Worm (Caenorhabditis elegans): ENCODE results near the gene cit-1.1.
A peak's percentile ranks its signal among the peaks of the same experiment; 100 is the strongest.

Gene cit-1.1

DNA sequence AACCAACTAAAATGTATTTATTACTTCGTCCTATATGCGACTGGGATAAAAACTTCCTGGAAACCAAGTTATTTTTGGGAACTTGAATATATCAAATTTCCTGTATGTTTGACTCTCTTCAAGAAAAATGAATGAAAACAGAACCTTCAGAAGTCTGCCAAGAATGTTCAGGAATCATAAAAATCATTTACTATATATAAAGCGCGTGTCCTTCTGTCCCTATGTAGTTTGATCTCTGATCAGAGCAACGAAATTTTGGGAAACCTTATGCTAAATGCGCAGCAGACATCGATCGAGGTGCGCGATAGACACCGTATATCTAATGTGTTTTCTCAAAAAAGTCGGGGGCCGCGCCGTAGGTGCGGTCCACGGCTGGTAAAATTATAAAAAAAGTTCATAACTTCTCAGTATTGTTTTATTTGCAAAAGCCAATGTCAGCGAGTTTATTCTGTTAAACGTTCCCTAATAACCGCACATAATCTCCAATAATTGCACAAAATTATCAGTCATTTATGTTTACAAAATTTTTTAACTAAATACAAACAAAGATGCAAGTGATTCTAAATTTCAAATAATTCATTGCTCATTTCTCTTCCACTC lies 12.1 kb downstream of the cit-1.1 start:
- TF ChIP-seq nhr-179 (tag; optimal IDR thresholded peaks at IDR 0.05) (no peak), snpc-4 (GFP tag; optimal IDR thresholded peaks at IDR 0.05) (no peak), snpc-4 (tag; optimal IDR thresholded peaks at IDR 0.05) (peak in 2 of 4 experiments; percentile 77 to 89), T07F8.4 (tag; optimal IDR thresholded peaks at IDR 0.05) (no peak), snpc-1.1 (tag; optimal IDR thresholded peaks at IDR 0.05; ENCODE audit: insufficient read depth) (peak; percentile 61), hmg-1.2 (GFP tag; IDR thresholded peaks at IDR 0.05) (peak; percentile 48; the same call in 1 of the 2 replicates)

DNA sequence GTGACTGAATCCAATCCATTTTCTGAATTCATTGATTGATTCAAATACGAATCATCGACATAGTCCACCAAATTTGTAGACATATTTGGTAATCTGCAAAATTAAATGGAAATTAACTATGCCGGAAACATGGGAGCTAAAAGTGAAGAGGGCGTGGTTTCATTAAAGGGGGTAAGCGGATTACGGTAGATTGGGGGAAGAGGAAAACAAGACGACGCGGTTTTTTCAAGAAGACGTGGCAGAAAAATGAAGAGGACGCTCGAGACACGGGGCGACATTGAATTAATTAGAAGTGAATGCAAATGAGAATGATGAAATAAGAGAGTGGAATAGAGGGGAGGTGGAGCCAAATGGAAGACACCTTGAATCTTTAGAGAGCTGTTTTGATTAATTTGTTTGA lies 13.3 kb downstream of the cit-1.1 start, which contains the start of gene npr-17:
Gene npr-17, minus strand, starts transcription at position 101 of the 400 bp plus-strand sequence.
- TF ChIP-seq egl-44 (GFP tag; IDR thresholded peaks at IDR 0.05) (no peak), rpc-1 (optimal IDR thresholded peaks at IDR 0.05) (no peak), rpc-1 (tag; optimal IDR thresholded peaks at IDR 0.05) (no peak), egrh-3 (GFP tag; IDR thresholded peaks at IDR 0.05) (no peak), hmg-1.2 (GFP tag; IDR thresholded peaks at IDR 0.05) (no peak), attf-6 (GFP tag; IDR thresholded peaks at IDR 0.05) (no peak), lsy-27 (tag; optimal IDR thresholded peaks at IDR 0.05; ENCODE audit: borderline replicate concordance, insufficient read depth) (no peak), T26A5.8 (tag; optimal IDR thresholded peaks at IDR 0.05) (no peak), ceh-58 (GFP tag; IDR thresholded peaks at IDR 0.05) (no peak), die-1 (tag; optimal IDR thresholded peaks at IDR 0.05) (no peak), snpc-3.4 (tag; optimal IDR thresholded peaks at IDR 0.05) (no peak), lin-40 (tag; optimal IDR thresholded peaks at IDR 0.05) (no peak), bed-1 (GFP tag; IDR thresholded peaks at IDR 0.05) (no peak)

DNA sequence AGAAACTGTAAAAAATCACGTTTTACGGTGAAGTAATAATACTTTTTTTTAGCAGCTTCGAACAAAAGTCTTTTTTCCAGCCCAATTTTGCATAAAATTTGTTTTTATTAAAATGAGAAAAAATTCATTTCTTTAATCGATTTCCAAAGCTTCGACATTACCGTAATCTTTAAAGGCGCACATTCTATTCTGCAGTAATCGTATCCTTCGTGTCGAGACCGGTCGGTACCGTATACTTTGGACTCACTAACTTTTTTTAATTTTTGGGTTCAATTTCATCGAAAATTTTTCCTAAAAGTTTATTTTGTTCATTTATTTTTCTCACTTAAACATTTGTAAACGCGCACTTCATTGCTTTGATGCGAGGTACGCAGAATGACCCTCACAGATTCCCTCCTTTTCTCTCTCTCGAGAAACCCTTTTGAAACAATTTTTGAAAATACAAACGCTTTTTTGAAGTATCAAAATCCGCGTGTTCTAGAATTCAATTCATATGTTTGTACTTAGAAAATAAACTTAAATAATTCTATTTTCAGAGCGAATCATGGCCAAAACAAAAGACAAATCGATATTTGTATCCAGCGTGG lies 22.9 kb downstream of the cit-1.1 start, which contains the start of gene hrpk-2:
Gene hrpk-2, plus strand, starts transcription at position 537 of the 587 bp plus-strand sequence.
- no peak for TF ChIP-seq hmg-1.2 (GFP tag; IDR thresholded peaks at IDR 0.05)
- TF ChIP-seq T26A5.8 (tag; optimal IDR thresholded peaks at IDR 0.05): no peak
- TF ChIP-seq ztf-22 (GFP tag; optimal IDR thresholded peaks at IDR 0.05): no peak
- no peak for TF ChIP-seq hlh-26 (GFP tag; conservative IDR thresholded peaks at IDR 0.05)
- no peak for TF ChIP-seq tbp1 (GFP tag; optimal IDR thresholded peaks at IDR 0.05)
- TF ChIP-seq attf-3 (GFP tag; conservative IDR thresholded peaks at IDR 0.05): no peak
- TF ChIP-seq somi-1 (GFP tag; optimal IDR thresholded peaks at IDR 0.05): no peak
- TF ChIP-seq mel-28 (tag; optimal IDR thresholded peaks at IDR 0.05; ENCODE audit: borderline replicate concordance): no peak
- peak; percentile 81 for TF ChIP-seq lsl-1 (GFP tag; optimal IDR thresholded peaks at IDR 0.05)
- no peak for TF ChIP-seq Y53G8AR.9 (GFP tag; conservative IDR thresholded peaks at IDR 0.05)
- peak; percentile 73 for TF ChIP-seq F33H1.4 (GFP tag; IDR thresholded peaks at IDR 0.05)
- no peak for TF ChIP-seq C17E4.6 (GFP tag; IDR thresholded peaks at IDR 0.05)
- no peak for TF ChIP-seq rcor-1 (GFP tag; IDR thresholded peaks at IDR 0.05)
- TF ChIP-seq chd-7 (tag; optimal IDR thresholded peaks at IDR 0.05): no peak
- no peak for TF ChIP-seq dpff-1 (tag; optimal IDR thresholded peaks at IDR 0.05)
- peak; percentile 65; the same call in 1 of the 2 replicates for TF ChIP-seq madf-6 (GFP tag; IDR thresholded peaks at IDR 0.05)
- TF ChIP-seq rec-8 (tag; optimal IDR thresholded peaks at IDR 0.05): no peak
- TF ChIP-seq tbx-9 (tag; optimal IDR thresholded peaks at IDR 0.05; ENCODE audit: borderline replicate concordance): no peak
- TF ChIP-seq madf-10 (tag; optimal IDR thresholded peaks at IDR 0.05): no peak
- TF ChIP-seq B0336.3 (GFP tag; IDR thresholded peaks at IDR 0.05): no peak
- peak; percentile 19; the same call in 1 of the 2 replicates for TF ChIP-seq B0019.2 (GFP tag; conservative IDR thresholded peaks at IDR 0.05)
- TF ChIP-seq xnd-1 (tag; optimal IDR thresholded peaks at IDR 0.05): peak; percentile 27
- no peak for TF ChIP-seq ccch-3 (GFP tag; optimal IDR thresholded peaks at IDR 0.05)
- TF ChIP-seq snpc-3.4 (tag; optimal IDR thresholded peaks at IDR 0.05): peak; percentile 28
